Fruit fly (Drosophila melanogaster): ENCODE results near the gene elav.

The elav gene

DNA sequence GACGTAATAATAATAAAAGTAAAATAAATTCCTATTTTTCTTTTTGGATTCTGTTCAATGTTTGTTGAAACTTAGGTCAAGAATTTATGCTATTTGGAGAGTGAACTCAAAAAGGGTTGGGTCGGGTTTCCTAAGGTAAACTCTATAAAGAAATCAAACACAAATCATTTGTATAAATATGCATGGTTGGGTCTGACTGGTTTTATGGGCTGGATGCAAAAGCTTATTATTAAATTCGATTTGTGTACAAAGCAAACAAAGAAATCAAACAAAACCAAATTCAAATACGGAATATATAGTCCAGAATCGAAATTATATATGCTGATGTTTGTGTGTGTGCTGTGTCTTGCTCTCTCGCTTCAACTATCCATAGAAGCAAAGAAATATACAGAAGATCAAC, 7.3 kb downstream of the elav start:
- TF ChIP-seq Sin3A (optimal IDR thresholded peaks at IDR 0.05): no peak
- no peak for TF ChIP-seq insv (optimal IDR thresholded peaks at IDR 0.05)
- no peak for TF ChIP-seq psq (optimal IDR thresholded peaks at IDR 0.05)
- no peak for TF ChIP-seq h (optimal IDR thresholded peaks at IDR 0.05)
- TF ChIP-seq ttk (optimal IDR thresholded peaks at IDR 0.05): no peak
- TF ChIP-seq Myc (optimal IDR thresholded peaks at IDR 0.05): no peak

DNA sequence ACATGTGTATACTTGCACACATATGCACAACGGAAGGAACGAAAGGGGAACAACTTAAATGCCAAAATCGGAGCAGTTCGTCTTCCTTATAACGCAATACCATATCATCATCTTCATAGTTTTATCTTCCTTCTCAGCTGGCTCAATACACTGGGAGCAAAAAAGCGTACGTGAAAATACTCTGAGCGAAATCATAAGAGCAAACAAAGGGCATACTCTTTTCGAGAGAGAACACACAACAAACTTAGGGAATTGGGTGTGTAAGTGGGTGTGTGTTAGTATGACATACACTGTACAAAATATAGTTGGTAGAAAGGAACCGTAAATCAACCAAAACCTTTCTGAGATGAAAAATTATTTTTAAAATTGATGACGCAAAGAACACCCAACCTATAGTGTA, 10.5 kb downstream of the elav start:
- no peak for TF ChIP-seq ttk (optimal IDR thresholded peaks at IDR 0.05)
- no peak for TF ChIP-seq psq (optimal IDR thresholded peaks at IDR 0.05)
- no peak for TF ChIP-seq insv (optimal IDR thresholded peaks at IDR 0.05)
- TF ChIP-seq h (optimal IDR thresholded peaks at IDR 0.05): no peak
- TF ChIP-seq Sin3A (optimal IDR thresholded peaks at IDR 0.05): no peak
- no peak for TF ChIP-seq Myc (optimal IDR thresholded peaks at IDR 0.05)

DNA sequence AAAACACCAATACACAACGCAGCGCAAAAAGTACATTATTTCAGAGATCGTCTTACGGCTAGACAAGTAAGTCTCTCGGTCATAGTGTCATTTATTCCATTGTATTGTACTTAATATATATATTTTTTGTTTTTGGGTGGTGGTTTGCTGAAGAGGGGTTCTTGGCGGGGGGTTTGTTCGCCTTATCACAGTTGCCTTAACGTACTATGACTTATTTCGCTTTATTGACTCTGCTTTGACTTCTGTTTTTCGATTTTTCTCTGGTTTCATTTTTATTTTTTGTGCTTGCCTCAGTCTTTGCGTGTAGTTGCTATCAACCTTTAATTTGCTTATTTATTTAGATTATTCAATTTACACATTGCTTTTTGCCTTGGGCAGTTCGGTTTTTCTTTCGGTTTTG, 12.5 kb downstream of the elav start:
- TF ChIP-seq insv (optimal IDR thresholded peaks at IDR 0.05) (no peak), psq (optimal IDR thresholded peaks at IDR 0.05) (no peak), ttk (optimal IDR thresholded peaks at IDR 0.05) (no peak), Myc (optimal IDR thresholded peaks at IDR 0.05) (no peak), h (optimal IDR thresholded peaks at IDR 0.05) (no peak), Sin3A (optimal IDR thresholded peaks at IDR 0.05) (no peak)

- no peak for TF ChIP-seq insv (optimal IDR thresholded peaks at IDR 0.05)
- no peak for TF ChIP-seq Myc (optimal IDR thresholded peaks at IDR 0.05)
- no peak for TF ChIP-seq ttk (optimal IDR thresholded peaks at IDR 0.05)
- no peak for TF ChIP-seq psq (optimal IDR thresholded peaks at IDR 0.05)
- no peak for TF ChIP-seq Sin3A (optimal IDR thresholded peaks at IDR 0.05)
- no peak for TF ChIP-seq h (optimal IDR thresholded peaks at IDR 0.05)
Measured at dm6 chrX:509117-509516, 13.9 kb downstream of the elav start, which contains the start of gene arg. Gene arg, plus strand, starts transcription at chrX:509435.

dm6 chrX:499589-500041, 23.4 kb downstream of the elav start:
- TF ChIP-seq insv (optimal IDR thresholded peaks at IDR 0.05) (no peak), Sin3A (optimal IDR thresholded peaks at IDR 0.05) (no peak), Myc (optimal IDR thresholded peaks at IDR 0.05) (no peak), ttk (optimal IDR thresholded peaks at IDR 0.05) (no peak), psq (optimal IDR thresholded peaks at IDR 0.05) (no peak), h (optimal IDR thresholded peaks at IDR 0.05) (no peak)

DNA sequence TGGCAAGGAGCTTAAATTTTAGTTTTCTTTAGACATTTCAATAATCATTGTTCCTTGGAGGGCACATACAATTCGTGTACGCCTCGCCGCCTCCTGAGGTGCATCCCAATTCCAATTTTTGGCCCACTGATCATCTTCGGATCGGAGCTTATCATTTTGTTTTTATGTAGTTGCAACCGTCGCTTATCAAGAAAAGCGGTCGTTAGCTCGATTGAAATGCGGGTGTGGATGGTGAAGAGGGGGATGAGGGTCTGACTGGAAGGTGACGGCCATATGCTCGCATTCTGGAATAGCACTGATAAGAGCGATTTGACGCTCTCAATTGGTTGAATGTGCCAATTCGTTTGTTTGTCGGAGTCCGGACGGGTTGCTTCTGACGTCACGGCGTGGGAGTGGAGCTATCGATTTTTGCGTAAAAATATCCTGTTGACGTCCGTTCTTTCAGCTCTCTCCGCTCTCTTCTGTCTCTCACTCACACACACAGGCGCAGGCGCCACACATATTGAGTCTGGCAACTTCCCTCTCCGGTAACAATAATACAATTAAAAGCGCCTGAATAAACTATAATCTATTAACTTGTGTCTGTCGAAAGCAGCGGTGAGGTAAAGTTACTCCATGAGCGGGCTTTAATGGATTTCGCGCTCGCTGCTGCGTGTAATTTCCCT, 24.0 kb downstream of the elav start:
- no peak for TF ChIP-seq insv (optimal IDR thresholded peaks at IDR 0.05)
- no peak for TF ChIP-seq ttk (optimal IDR thresholded peaks at IDR 0.05)
- TF ChIP-seq psq (optimal IDR thresholded peaks at IDR 0.05): no peak
- no peak for TF ChIP-seq Myc (optimal IDR thresholded peaks at IDR 0.05)
- no peak for TF ChIP-seq Sin3A (optimal IDR thresholded peaks at IDR 0.05)
- TF ChIP-seq h (optimal IDR thresholded peaks at IDR 0.05): no peak

- TF ChIP-seq ttk (optimal IDR thresholded peaks at IDR 0.05) (no peak), insv (optimal IDR thresholded peaks at IDR 0.05) (no peak), h (optimal IDR thresholded peaks at IDR 0.05) (no peak), Myc (optimal IDR thresholded peaks at IDR 0.05) (no peak), Sin3A (optimal IDR thresholded peaks at IDR 0.05) (no peak), psq (optimal IDR thresholded peaks at IDR 0.05) (no peak)
Measured at dm6 chrX:498434-498833, 24.6 kb downstream of the elav start.

- TF ChIP-seq Sin3A (optimal IDR thresholded peaks at IDR 0.05) (no peak), h (optimal IDR thresholded peaks at IDR 0.05) (no peak), psq (optimal IDR thresholded peaks at IDR 0.05) (no peak), ttk (optimal IDR thresholded peaks at IDR 0.05) (no peak), insv (optimal IDR thresholded peaks at IDR 0.05) (no peak), Myc (optimal IDR thresholded peaks at IDR 0.05) (no peak)
Measured at dm6 chrX:497425-497824, 25.6 kb downstream of the elav start.

dm6 chrX:496326-496725, 26.7 kb downstream of the elav start, which contains the start of gene svr:
Gene svr, plus strand, starts transcription at chrX:496446.
- TF ChIP-seq h (optimal IDR thresholded peaks at IDR 0.05): no peak
- TF ChIP-seq insv (optimal IDR thresholded peaks at IDR 0.05): no peak
- TF ChIP-seq Sin3A (optimal IDR thresholded peaks at IDR 0.05): no peak
- TF ChIP-seq Myc (optimal IDR thresholded peaks at IDR 0.05): no peak
- TF ChIP-seq ttk (optimal IDR thresholded peaks at IDR 0.05): no peak
- TF ChIP-seq psq (optimal IDR thresholded peaks at IDR 0.05): no peak

DNA sequence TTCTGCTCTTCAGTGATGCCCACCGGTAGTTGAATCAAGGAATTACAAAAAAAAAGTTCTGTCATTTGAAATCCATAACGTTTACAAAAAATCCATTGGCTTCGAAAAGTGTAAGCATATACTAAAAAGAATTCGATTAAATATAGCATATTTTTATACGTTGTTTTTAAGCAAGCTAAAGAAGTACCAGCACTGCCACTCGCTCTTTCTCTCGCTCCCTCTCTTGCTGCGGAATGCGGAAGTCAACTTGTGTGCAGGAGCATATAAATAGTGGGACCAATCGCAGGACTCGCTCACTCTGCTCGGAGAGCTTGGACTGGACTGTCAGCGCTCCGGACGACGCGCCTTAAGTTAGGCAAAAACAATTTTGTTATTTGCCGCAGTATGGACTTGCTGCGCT, 28.4 kb downstream of the elav start, which contains the start of gene CG17778:
TSS of gene CG17778 (plus strand) at position 8 of the 400 bp plus-strand sequence.
- TF ChIP-seq psq (optimal IDR thresholded peaks at IDR 0.05): no peak
- TF ChIP-seq h (optimal IDR thresholded peaks at IDR 0.05): no peak
- no peak for TF ChIP-seq Myc (optimal IDR thresholded peaks at IDR 0.05)
- TF ChIP-seq ttk (optimal IDR thresholded peaks at IDR 0.05): no peak
- TF ChIP-seq insv (optimal IDR thresholded peaks at IDR 0.05): no peak
- TF ChIP-seq Sin3A (optimal IDR thresholded peaks at IDR 0.05): no peak

dm6 chrX:494191-494554, 28.9 kb downstream of the elav start:
- TF ChIP-seq ttk (optimal IDR thresholded peaks at IDR 0.05) (no peak), insv (optimal IDR thresholded peaks at IDR 0.05) (no peak), psq (optimal IDR thresholded peaks at IDR 0.05) (no peak), Sin3A (optimal IDR thresholded peaks at IDR 0.05) (no peak), Myc (optimal IDR thresholded peaks at IDR 0.05) (no peak), h (optimal IDR thresholded peaks at IDR 0.05) (no peak)

DNA sequence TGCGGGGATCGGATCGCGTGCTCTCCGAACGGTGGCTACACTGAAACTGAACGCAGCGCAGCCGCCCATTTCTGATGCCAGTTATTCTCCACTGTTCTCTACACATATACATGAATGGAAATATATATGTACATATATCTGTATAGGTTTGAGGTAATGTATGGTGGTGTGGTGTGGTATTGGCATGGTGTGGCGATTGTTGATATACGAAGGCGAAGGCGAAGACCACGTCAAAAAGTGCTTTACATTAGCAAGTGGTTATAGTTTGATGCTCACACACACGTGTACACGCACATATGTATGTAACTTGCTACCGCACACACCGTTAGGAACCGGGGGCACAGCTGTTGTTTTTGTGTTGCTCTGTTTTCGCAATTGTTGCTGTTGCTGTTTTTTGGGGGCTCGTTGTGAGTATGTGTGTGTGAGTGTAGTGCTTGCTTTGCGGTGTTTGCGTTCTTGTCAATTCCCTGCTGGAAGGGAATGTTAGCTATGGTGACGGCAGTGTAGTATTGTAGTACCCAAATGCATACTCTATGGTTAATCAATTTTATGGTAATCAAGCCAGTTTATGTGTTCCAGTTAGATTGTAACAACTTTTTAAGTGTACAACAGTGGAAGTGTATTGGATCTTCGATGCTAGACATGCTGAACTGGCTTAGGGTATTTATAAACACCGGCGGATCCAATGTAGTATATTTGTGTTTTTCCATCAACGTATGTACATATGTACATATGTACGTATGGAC, 29.4 kb downstream of the elav start, which contains the start of gene CG17896:
TSS of gene CG17896 (minus strand) at position 51 of the 746 bp plus-strand sequence.
- no peak for TF ChIP-seq insv (optimal IDR thresholded peaks at IDR 0.05)
- no peak for TF ChIP-seq Sin3A (optimal IDR thresholded peaks at IDR 0.05)
- no peak for TF ChIP-seq Myc (optimal IDR thresholded peaks at IDR 0.05)
- no peak for TF ChIP-seq h (optimal IDR thresholded peaks at IDR 0.05)
- TF ChIP-seq ttk (optimal IDR thresholded peaks at IDR 0.05): no peak
- TF ChIP-seq psq (optimal IDR thresholded peaks at IDR 0.05): no peak
